Worm (Caenorhabditis elegans) whole organism, L2 larva: ENCODE measurements around the gene Y67D8C.6.

Experiments used
- C34F6.9 ChIP-seq: fragments of 150-350 bp; optimal IDR thresholded peaks from 2 replicates; lab custom pipeline; 2014; ENCODE audit warnings: missing biosample characterization, missing genetic modification characterization
- F13H6.1 ChIP-seq: sonication (generic microtip); optimal IDR thresholded peaks from 2 replicates; lab custom pipeline; 2016; ENCODE audit warnings: missing genetic modification characterization, missing compliant biosample characterization
- Y55F3AM.14 ChIP-seq: fragments of 200-800 bp; sonication (Bioruptor generic); optimal IDR thresholded peaks from 2 replicates; lab custom pipeline; 2018; ENCODE audit warnings: mild to moderate bottlenecking, missing genetic modification characterization, missing compliant biosample characterization
- alr-1 ChIP-seq: fragments of 150-350 bp; optimal IDR thresholded peaks from 2 replicates; lab custom pipeline; 2014; ENCODE audit warnings: missing biosample characterization, missing genetic modification characterization
- aly-2 ChIP-seq: fragments of 150-350 bp; optimal IDR thresholded peaks from 2 replicates; lab custom pipeline; 2014; ENCODE audit warnings: missing biosample characterization, missing genetic modification characterization
- blmp-1 ChIP-seq: sonication (generic microtip); optimal IDR thresholded peaks from 2 replicates; lab custom pipeline; 2017; ENCODE audit warnings: missing genetic modification characterization, mild to moderate bottlenecking, missing compliant biosample characterization, antibody characterized with exemption, moderate library complexity; ENCODE audit not compliant: insufficient read depth
- ceh-16 ChIP-seq: fragments of 150-350 bp; optimal IDR thresholded peaks from 2 replicates; lab custom pipeline; 2014; ENCODE audit warnings: missing biosample characterization, missing genetic modification characterization
- ceh-82 ChIP-seq: fragments of 150-350 bp; optimal IDR thresholded peaks from 2 replicates; lab custom pipeline; 2014; ENCODE audit warnings: missing biosample characterization, missing genetic modification characterization
- crh-2 ChIP-seq: sonication (generic microtip); optimal IDR thresholded peaks from 2 replicates; lab custom pipeline; 2017; ENCODE audit warnings: missing biosample characterization, missing genetic modification characterization
- dmd-4 ChIP-seq: sonication (generic microtip); optimal IDR thresholded peaks from 2 replicates; lab custom pipeline; 2017; ENCODE audit warnings: missing biosample characterization, missing genetic modification characterization
- egl-27 ChIP-seq: sonication (generic microtip); optimal IDR thresholded peaks from 3 replicates; lab custom pipeline; 2017; ENCODE audit warnings: missing biosample characterization, missing genetic modification reagents, missing genetic modification characterization
- elt-1 ChIP-seq: fragments of 150-350 bp; optimal IDR thresholded peaks from 2 replicates; lab custom pipeline; 2014; ENCODE audit warnings: missing biosample characterization, missing genetic modification characterization
- elt-3 ChIP-seq: sonication (generic microtip); optimal IDR thresholded peaks from 2 replicates; lab custom pipeline; 2017; ENCODE audit warnings: missing biosample characterization, missing genetic modification characterization
- fos-1 ChIP-seq: fragments of 150-350 bp; optimal IDR thresholded peaks from 2 replicates; lab custom pipeline; 2014; ENCODE audit warnings: missing biosample characterization, missing genetic modification characterization
- gmeb-1 ChIP-seq: fragments of 150-350 bp; optimal IDR thresholded peaks from 2 replicates; lab custom pipeline; 2014; ENCODE audit warnings: missing biosample characterization, missing genetic modification characterization
- lin-39 ChIP-seq: fragments of 150-350 bp; optimal IDR thresholded peaks from 2 replicates; lab custom pipeline; 2014; ENCODE audit warnings: missing biosample characterization, missing genetic modification reagents, missing genetic modification characterization
- lsy-2 ChIP-seq, 2 experiments: fragments of 150-350 bp in 1 of 2; sonication (generic microtip) in 1 of 2; optimal IDR thresholded peaks; 2 replicates each; lab custom pipeline; 2014 to 2017; ENCODE audit warnings: missing biosample characterization in 2 of 2, missing genetic modification characterization in 2 of 2
- mab-5 ChIP-seq: fragments of 150-350 bp; optimal IDR thresholded peaks from 2 replicates; lab custom pipeline; 2014; ENCODE audit warnings: missing biosample characterization, missing genetic modification characterization
- mbf-1 ChIP-seq: sonication (generic microtip); optimal IDR thresholded peaks from 2 replicates; lab custom pipeline; 2017; ENCODE audit warnings: missing biosample characterization, missing genetic modification characterization
- nhr-10 ChIP-seq: sonication (generic microtip); optimal IDR thresholded peaks from 2 replicates; lab custom pipeline; 2017; ENCODE audit warnings: missing biosample characterization, missing genetic modification characterization
- nhr-11 ChIP-seq: fragments of 150-350 bp; optimal IDR thresholded peaks from 2 replicates; lab custom pipeline; 2014; ENCODE audit warnings: missing biosample characterization, missing genetic modification characterization
- nhr-12 ChIP-seq: fragments of 150-350 bp; optimal IDR thresholded peaks from 2 replicates; lab custom pipeline; 2014; ENCODE audit warnings: missing biosample characterization, missing genetic modification characterization
- nhr-129 ChIP-seq: fragments of 150-350 bp; optimal IDR thresholded peaks from 2 replicates; lab custom pipeline; 2014; ENCODE audit warnings: missing biosample characterization, missing genetic modification characterization
- nhr-21 ChIP-seq: fragments of 150-350 bp; optimal IDR thresholded peaks from 2 replicates; lab custom pipeline; 2014; ENCODE audit warnings: missing biosample characterization, missing genetic modification characterization
- nhr-23 ChIP-seq: fragments of 150-350 bp; optimal IDR thresholded peaks from 2 replicates; lab custom pipeline; 2014; ENCODE audit warnings: missing biosample characterization, missing genetic modification reagents, missing genetic modification characterization
- nhr-237 ChIP-seq: fragments of 150-350 bp; optimal IDR thresholded peaks from 2 replicates; lab custom pipeline; 2014; ENCODE audit warnings: missing biosample characterization, missing genetic modification characterization
- nhr-25 ChIP-seq: fragments of 150-350 bp; sonication (generic microtip); optimal IDR thresholded peaks from 3 replicates; lab custom pipeline; 2014; ENCODE audit warnings: missing biosample characterization, missing genetic modification characterization
- nhr-6 ChIP-seq: fragments of 150-350 bp; optimal IDR thresholded peaks from 2 replicates; lab custom pipeline; 2014; ENCODE audit warnings: missing biosample characterization, missing genetic modification characterization
- nhr-77 ChIP-seq: fragments of 150-350 bp; optimal IDR thresholded peaks from 2 replicates; lab custom pipeline; 2014; ENCODE audit warnings: missing biosample characterization, missing genetic modification characterization
- sem-4 ChIP-seq: fragments of 150-350 bp; optimal IDR thresholded peaks from 2 replicates; lab custom pipeline; 2014; ENCODE audit warnings: missing biosample characterization, missing genetic modification reagents, missing genetic modification characterization
- skn-1 ChIP-seq: sonication (generic microtip); optimal IDR thresholded peaks from 2 replicates; lab custom pipeline; 2017; ENCODE audit warnings: missing biosample characterization, missing genetic modification characterization
- sma-3 ChIP-seq: sonication (generic microtip); optimal IDR thresholded peaks from 2 replicates; lab custom pipeline; 2016; ENCODE audit warnings: missing genetic modification reagents, missing genetic modification characterization, missing compliant biosample characterization
- sma-9 ChIP-seq, 2 experiments: fragments of 150-350 bp in 1 of 2; sonication (generic microtip) in 1 of 2; optimal IDR thresholded peaks; 2 replicates each; lab custom pipeline; 2014 to 2016; ENCODE audit warnings: missing genetic modification characterization in 2 of 2, mild to moderate bottlenecking in 1 of 2, missing biosample characterization in 1 of 2, missing compliant biosample characterization in 1 of 2, missing genetic modification reagents in 1 of 2, moderate library complexity in 1 of 2
- snpc-4 ChIP-seq: fragments of 150-350 bp; optimal IDR thresholded peaks from 2 replicates; lab custom pipeline; 2014; ENCODE audit warnings: missing biosample characterization, missing genetic modification characterization
- unc-39 ChIP-seq: fragments of 150-350 bp; optimal IDR thresholded peaks from 2 replicates; lab custom pipeline; 2014; ENCODE audit warnings: missing biosample characterization, missing genetic modification characterization
- unc-55 ChIP-seq: fragments of 150-350 bp; sonication (generic microtip); optimal IDR thresholded peaks from 3 replicates; lab custom pipeline; 2014; ENCODE audit warnings: missing biosample characterization, missing genetic modification reagents, missing genetic modification characterization
- unc-62 ChIP-seq: fragments of 150-350 bp; optimal IDR thresholded peaks from 2 replicates; lab custom pipeline; 2014; ENCODE audit warnings: missing biosample characterization, missing genetic modification reagents, missing genetic modification characterization
- zag-1 ChIP-seq: fragments of 150-350 bp; optimal IDR thresholded peaks from 2 replicates; lab custom pipeline; 2014; ENCODE audit warnings: missing biosample characterization, missing genetic modification characterization
- ztf-1 ChIP-seq: fragments of 200-800 bp; sonication (Bioruptor generic); conservative IDR thresholded peaks from 2 replicates; pipeline ENCODE4 v1.3.6; 2022; ENCODE audit warnings: missing genetic modification characterization, missing compliant biosample characterization
- ztf-11 ChIP-seq: sonication (generic microtip); optimal IDR thresholded peaks from 2 replicates; lab custom pipeline; 2017; ENCODE audit warnings: missing biosample characterization, missing genetic modification characterization
- ztf-4 ChIP-seq: fragments of 150-350 bp; optimal IDR thresholded peaks from 2 replicates; lab custom pipeline; 2014; ENCODE audit warnings: missing biosample characterization, missing genetic modification characterization

The Y67D8C.6 gene

DNA sequence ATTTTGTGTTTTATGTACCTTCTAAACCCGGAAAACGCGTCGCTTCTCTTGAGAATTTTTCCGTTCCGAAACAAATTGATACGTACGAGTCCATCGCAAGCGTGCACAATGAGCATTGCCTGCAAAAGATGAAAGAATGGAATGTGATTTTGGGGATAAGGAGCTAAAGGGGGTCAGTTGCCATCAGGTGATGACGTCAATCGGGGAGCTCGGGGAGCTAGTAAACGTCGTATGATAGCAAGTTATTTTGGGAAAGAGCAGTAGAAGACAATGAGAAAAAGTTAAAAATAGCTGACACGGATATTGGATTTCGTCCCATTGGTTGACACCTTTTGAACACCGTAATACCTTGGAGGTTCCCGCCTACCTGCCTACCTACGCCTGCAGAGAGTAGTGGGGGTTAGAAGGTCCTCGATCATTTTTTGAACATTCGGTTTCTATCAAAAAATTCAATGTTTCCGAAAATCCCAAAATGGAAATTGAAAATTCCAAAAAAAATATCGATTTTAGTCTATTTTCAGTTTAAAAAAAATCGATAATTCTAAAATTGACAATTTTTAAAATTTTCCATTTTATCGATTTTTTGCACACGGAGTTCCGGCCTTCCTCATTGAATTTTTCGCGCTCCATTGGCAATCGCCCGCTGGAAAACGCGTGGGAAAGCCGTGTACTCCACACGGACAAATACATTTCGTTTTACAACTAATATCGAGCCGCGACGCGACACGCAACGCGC lies 37.1 kb downstream of the Y67D8C.6 start:
- TF ChIP-seq aly-2 (tag; lab: Kevin White, UChicago) (no peak), fos-1 (tag; lab: Kevin White, UChicago) (no peak), unc-62 (GFP tag; lab: Kevin White, UChicago) (no peak), unc-55 (GFP tag; lab: Kevin White, UChicago) (no peak), ztf-4 (tag; lab: Kevin White, UChicago) (peak; percentile 49), ceh-82 (tag; lab: Kevin White, UChicago) (no peak), dmd-4 (no peak), lsy-2 (tag; optimal IDR thresholded peaks at IDR 0.05; lab: Kevin White, UChicago) (peak in 1 of 2 experiments; percentile 50), F13H6.1 (peak; percentile 61), lin-39 (tag; lab: Kevin White, UChicago) (no peak), sma-3 (GFP tag; lab: Kevin White, UChicago) (no peak), sem-4 (tag; lab: Kevin White, UChicago) (no peak), skn-1 (tag; lab: Kevin White, UChicago) (no peak), C34F6.9 (peak; percentile 36), ceh-16 (tag; lab: Kevin White, UChicago) (no peak), nhr-6 (tag; lab: Kevin White, UChicago) (no peak), unc-39 (tag; lab: Kevin White, UChicago) (no peak), nhr-129 (tag; lab: Kevin White, UChicago) (peak; percentile 61), sma-9 (GFP tag; optimal IDR thresholded peaks at IDR 0.05; lab: Kevin White, UChicago) (peak; percentile 82), sma-9 (tag; optimal IDR thresholded peaks at IDR 0.05; lab: Kevin White, UChicago) (no peak), nhr-237 (tag; lab: Kevin White, UChicago) (no peak), mbf-1 (tag; lab: Kevin White, UChicago) (no peak), ztf-11 (tag; lab: Kevin White, UChicago) (no peak), nhr-21 (tag; lab: Kevin White, UChicago) (no peak), ztf-1 (GFP tag; lab: Robert Waterston, UW) (no peak), nhr-25 (no peak)

ce11 chrIV:3019438-3019837 lies 43.8 kb downstream of the Y67D8C.6 start, which contains the start of gene lin-22:
lin-22 (plus strand) TSS chrIV:3019738.
- TF ChIP-seq nhr-237 (tag; lab: Kevin White, UChicago) (no peak), unc-39 (tag; lab: Kevin White, UChicago) (no peak), nhr-11 (tag; lab: Kevin White, UChicago) (no peak), Y55F3AM.14 (no peak), fos-1 (tag; lab: Kevin White, UChicago) (no peak), egl-27 (tag; lab: Kevin White, UChicago) (no peak), unc-62 (GFP tag; lab: Kevin White, UChicago) (no peak), sma-9 (GFP tag; optimal IDR thresholded peaks at IDR 0.05; lab: Kevin White, UChicago) (no peak), sma-9 (tag; optimal IDR thresholded peaks at IDR 0.05; lab: Kevin White, UChicago) (no peak), C34F6.9 (no peak), dmd-4 (no peak), ztf-4 (tag; lab: Kevin White, UChicago) (no peak), ztf-11 (tag; lab: Kevin White, UChicago) (no peak), blmp-1 (tag; lab: Kevin White, UChicago) (no peak)
- TF ChIP-seq, all 48 proteins: peak for 0

DNA sequence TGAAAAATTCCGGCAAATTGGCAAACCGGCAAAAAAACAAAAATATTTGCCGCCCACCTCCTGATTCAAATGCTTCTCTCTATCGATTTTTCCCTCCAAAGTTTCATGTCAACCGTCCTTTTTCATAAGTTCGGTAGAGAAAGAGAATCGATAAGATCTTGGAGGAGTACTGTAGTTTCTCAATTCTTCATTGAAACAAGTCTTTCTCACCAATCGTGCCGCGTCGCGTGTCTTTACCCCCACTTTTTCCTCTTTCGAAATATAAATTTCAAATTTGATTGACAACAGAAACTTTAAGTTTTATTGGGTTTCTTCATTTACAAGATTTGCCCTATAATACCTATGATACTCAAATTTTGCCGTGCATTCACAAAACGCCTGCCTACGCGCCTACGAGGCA lies 44.6 kb downstream of the Y67D8C.6 start:
- TF ChIP-seq lsy-2 (tag; optimal IDR thresholded peaks at IDR 0.05; lab: Kevin White, UChicago) = peak in 1 of 2 experiments; percentile 50
- TF ChIP-seq unc-62 (GFP tag; lab: Kevin White, UChicago) = no peak
- TF ChIP-seq, all 48 proteins: peak for 1

DNA sequence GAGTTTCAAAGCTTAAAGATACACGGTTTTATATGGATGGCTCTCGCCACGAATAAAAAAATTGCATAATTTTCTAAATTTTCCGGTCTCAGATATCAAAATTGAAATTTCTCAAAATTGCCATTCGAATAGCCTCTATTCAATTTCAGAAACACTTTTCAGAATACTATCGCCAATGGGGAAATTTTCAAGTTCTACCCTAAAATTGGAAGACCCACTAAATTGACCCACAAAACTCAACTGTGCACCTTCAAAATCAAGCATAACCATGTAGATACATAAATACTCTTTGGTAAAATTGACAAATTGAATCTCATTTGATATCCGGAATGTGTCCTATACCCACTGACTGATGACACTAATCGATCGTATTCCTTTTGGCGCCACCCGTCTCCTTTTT lies 47.0 kb downstream of the Y67D8C.6 start:
- TF ChIP-seq blmp-1 (tag; lab: Kevin White, UChicago) (no peak), ztf-4 (tag; lab: Kevin White, UChicago) (no peak), F13H6.1 (no peak), egl-27 (tag; lab: Kevin White, UChicago) (no peak), ceh-16 (tag; lab: Kevin White, UChicago) (no peak), zag-1 (tag; lab: Kevin White, UChicago) (no peak)

DNA sequence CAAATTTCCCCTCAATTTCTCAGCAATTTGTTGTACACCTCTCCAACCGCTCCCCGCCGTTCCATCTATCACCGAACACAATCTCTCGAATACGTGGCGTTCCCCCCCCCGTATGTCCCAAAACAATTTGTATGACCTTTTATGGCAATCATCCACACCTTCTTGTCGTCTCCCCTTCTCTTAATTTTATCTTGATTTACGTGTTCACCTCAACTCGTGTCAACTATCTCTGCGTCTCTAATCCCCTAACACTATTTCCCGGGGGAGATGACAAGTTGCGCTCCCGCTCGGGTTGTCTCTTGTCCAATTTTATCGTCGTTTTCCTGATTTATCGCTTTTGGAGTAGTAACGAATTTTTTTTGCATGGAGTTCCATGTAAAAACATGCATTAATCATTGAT lies 48.6 kb downstream of the Y67D8C.6 start:
- no peak for TF ChIP-seq unc-55 (GFP tag; lab: Kevin White, UChicago)
- TF ChIP-seq nhr-237 (tag; lab: Kevin White, UChicago) = no peak
- TF ChIP-seq nhr-23 = no peak
- TF ChIP-seq ceh-16 (tag; lab: Kevin White, UChicago) = peak; percentile 96
- TF ChIP-seq gmeb-1 = no peak
- peak; percentile 34 for TF ChIP-seq elt-1
- TF ChIP-seq sma-3 (GFP tag; lab: Kevin White, UChicago) = no peak
- TF ChIP-seq alr-1 (tag; lab: Kevin White, UChicago) = no peak
- no peak for TF ChIP-seq nhr-10
- TF ChIP-seq zag-1 (tag; lab: Kevin White, UChicago) = no peak
- TF ChIP-seq ztf-1 (GFP tag; lab: Robert Waterston, UW) = no peak
- TF ChIP-seq mab-5 (tag; lab: Kevin White, UChicago) = peak; percentile 6
- TF ChIP-seq aly-2 (tag; lab: Kevin White, UChicago) = no peak
- TF ChIP-seq nhr-11 (tag; lab: Kevin White, UChicago) = no peak
- TF ChIP-seq nhr-12 (tag; lab: Kevin White, UChicago) = no peak
- TF ChIP-seq unc-62 (GFP tag; lab: Kevin White, UChicago) = peak; percentile 50
- TF ChIP-seq nhr-77 = no peak
- peak; percentile 28 for TF ChIP-seq crh-2 (tag; lab: Kevin White, UChicago)
- no peak for TF ChIP-seq ztf-11 (tag; lab: Kevin White, UChicago)
- TF ChIP-seq snpc-4 (tag; lab: Kevin White, UChicago) = no peak
- no peak for TF ChIP-seq elt-3
